Worm (Caenorhabditis elegans) whole organism, mixed stage, embryonic: ENCODE data around the gene T20G5.13.
A peak's percentile ranks its signal among the peaks of the same experiment; 100 is the strongest.

Source experiments
- M03D4.4 ChIP-seq: sonication (generic microtip); optimal IDR thresholded peaks from 2 replicates; lab custom pipeline; 2017; ENCODE audit warnings: mild to moderate bottlenecking, missing genetic modification characterization, missing compliant biosample characterization
- bed-3 ChIP-seq: fragments of 200-800 bp; sonication (Bioruptor generic); optimal IDR thresholded peaks from 3 replicates; lab custom pipeline; 2018; ENCODE audit warnings: mild to moderate bottlenecking, missing genetic modification characterization, moderate library complexity, missing compliant biosample characterization
- blmp-1 ChIP-seq: fragments of 150-350 bp; optimal IDR thresholded peaks from 2 replicates; lab custom pipeline; 2014; ENCODE audit warnings: missing biosample characterization, missing genetic modification characterization
- ceh-39 ChIP-seq: fragments of 150-350 bp; optimal IDR thresholded peaks from 2 replicates; lab custom pipeline; 2014; ENCODE audit warnings: missing biosample characterization, missing genetic modification characterization
- ceh-43 ChIP-seq: fragments of 200-800 bp; sonication (Bioruptor generic); optimal IDR thresholded peaks from 2 replicates; lab custom pipeline; 2018; ENCODE audit warnings: mild to moderate bottlenecking, missing genetic modification characterization, moderate library complexity, missing compliant biosample characterization
- ceh-83 ChIP-seq: fragments of 200-800 bp; sonication (Bioruptor generic); optimal IDR thresholded peaks from 2 replicates; lab custom pipeline; 2018; ENCODE audit warnings: mild to moderate bottlenecking, missing genetic modification characterization, missing compliant biosample characterization
- ces-1 ChIP-seq: fragments of 150-350 bp; optimal IDR thresholded peaks from 2 replicates; lab custom pipeline; 2014; ENCODE audit warnings: missing biosample characterization, missing genetic modification reagents, missing genetic modification characterization
- drap-1 ChIP-seq: fragments of 200-800 bp; sonication (Bioruptor generic); optimal IDR thresholded peaks from 3 replicates; lab custom pipeline; 2018; ENCODE audit warnings: mild to moderate bottlenecking, missing genetic modification characterization, missing compliant biosample characterization
- elt-1 ChIP-seq: sonication (generic microtip); optimal IDR thresholded peaks from 2 replicates; lab custom pipeline; 2017; ENCODE audit warnings: missing genetic modification characterization, mild to moderate bottlenecking, missing compliant biosample characterization, antibody characterized with exemption, moderate library complexity, borderline replicate concordance; ENCODE audit not compliant: insufficient read depth
- elt-3 ChIP-seq: fragments of 150-350 bp; optimal IDR thresholded peaks from 2 replicates; lab custom pipeline; 2014; ENCODE audit warnings: missing biosample characterization, missing genetic modification characterization
- ham-2 ChIP-seq: fragments of 200-800 bp; sonication (Bioruptor generic); optimal IDR thresholded peaks from 2 replicates; lab custom pipeline; 2018; ENCODE audit warnings: mild to moderate bottlenecking, missing genetic modification characterization, missing compliant biosample characterization
- lin-13 ChIP-seq: fragments of 150-350 bp; optimal IDR thresholded peaks from 2 replicates; lab custom pipeline; 2014; ENCODE audit warnings: missing biosample characterization, missing genetic modification characterization
- lin-32 ChIP-seq: fragments of 200-800 bp; sonication (Bioruptor generic); optimal IDR thresholded peaks from 2 replicates; lab custom pipeline; 2018; ENCODE audit warnings: mild to moderate bottlenecking, missing genetic modification characterization, missing compliant biosample characterization
- lsy-2 ChIP-seq: fragments of 150-350 bp; optimal IDR thresholded peaks from 2 replicates; lab custom pipeline; 2014; ENCODE audit warnings: missing biosample characterization, missing genetic modification characterization
- mab-5 ChIP-seq: fragments of 150-350 bp; optimal IDR thresholded peaks from 2 replicates; lab custom pipeline; 2014; ENCODE audit warnings: missing biosample characterization, missing genetic modification characterization
- mls-2 ChIP-seq: sonication (generic microtip); optimal IDR thresholded peaks from 2 replicates; lab custom pipeline; 2016; ENCODE audit warnings: mild to moderate bottlenecking, missing genetic modification characterization, moderate library complexity, missing compliant biosample characterization
- nhr-2 ChIP-seq: fragments of 150-350 bp; optimal IDR thresholded peaks from 2 replicates; lab custom pipeline; 2014; ENCODE audit warnings: missing biosample characterization, missing genetic modification characterization
- nhr-237 ChIP-seq: fragments of 150-350 bp; optimal IDR thresholded peaks from 2 replicates; lab custom pipeline; 2014; ENCODE audit warnings: missing biosample characterization, missing genetic modification characterization
- nhr-28 ChIP-seq: fragments of 150-350 bp; optimal IDR thresholded peaks from 2 replicates; lab custom pipeline; 2014; ENCODE audit warnings: missing biosample characterization, missing genetic modification characterization
- nhr-76 ChIP-seq: sonication (generic microtip); optimal IDR thresholded peaks from 2 replicates; lab custom pipeline; 2017; ENCODE audit warnings: missing biosample characterization, missing genetic modification characterization
- pha-4 ChIP-seq: fragments of 150-350 bp; optimal IDR thresholded peaks from 2 replicates; lab custom pipeline; 2018; ENCODE audit warnings: missing biosample characterization, missing genetic modification reagents, missing genetic modification characterization
- sem-2 ChIP-seq: fragments of 200-800 bp; sonication (Bioruptor generic); optimal IDR thresholded peaks from 2 replicates; lab custom pipeline; 2018; ENCODE audit warnings: mild to moderate bottlenecking, missing genetic modification characterization, missing compliant biosample characterization
- snpc-4 ChIP-seq: fragments of 150-350 bp; optimal IDR thresholded peaks from 2 replicates; lab custom pipeline; 2014; ENCODE audit warnings: missing biosample characterization, missing genetic modification characterization
- tbx-8 ChIP-seq: fragments of 200-800 bp; sonication (Bioruptor generic); optimal IDR thresholded peaks from 2 replicates; lab custom pipeline; 2018; ENCODE audit warnings: mild to moderate bottlenecking, missing genetic modification characterization, moderate library complexity, missing compliant biosample characterization
- unc-120 ChIP-seq: sonication (generic microtip); optimal IDR thresholded peaks from 2 replicates; lab custom pipeline; 2017; ENCODE audit warnings: missing genetic modification characterization, missing compliant biosample characterization; ENCODE audit not compliant: poor library complexity, severe bottlenecking
- unc-39 ChIP-seq: fragments of 150-350 bp; optimal IDR thresholded peaks from 2 replicates; lab custom pipeline; 2014; ENCODE audit warnings: missing biosample characterization, missing genetic modification characterization
- unc-62 ChIP-seq: fragments of 150-350 bp; optimal IDR thresholded peaks from 2 replicates; lab custom pipeline; 2014; ENCODE audit warnings: missing biosample characterization, missing genetic modification reagents, missing genetic modification characterization
- zip-8 ChIP-seq: fragments of 150-350 bp; optimal IDR thresholded peaks from 2 replicates; lab custom pipeline; 2014; ENCODE audit warnings: missing biosample characterization, missing genetic modification characterization
- ztf-11 ChIP-seq: fragments of 150-350 bp; optimal IDR thresholded peaks from 2 replicates; lab custom pipeline; 2014; ENCODE audit warnings: missing biosample characterization, missing genetic modification characterization

Gene T20G5.13

ce11 chrIII:10170265-10170664 is 30.9 kb downstream of the T20G5.13 start:
- TF ChIP-seq ztf-11 = no peak
- no peak for TF ChIP-seq ceh-39
- no peak for TF ChIP-seq bed-3
- no peak for TF ChIP-seq M03D4.4 (tag; lab: Kevin White, UChicago)
- TF ChIP-seq ceh-83 = no peak
- TF ChIP-seq blmp-1 (tag; lab: Kevin White, UChicago) = no peak
- TF ChIP-seq sem-2 = no peak
- TF ChIP-seq mls-2 (tag; lab: Kevin White, UChicago) = no peak
- TF ChIP-seq mab-5 (tag; lab: Kevin White, UChicago) = no peak

ce11 chrIII:10160385-10160784 is 40.8 kb downstream of the T20G5.13 start, which contains the start of the genes K08E5.5 and mua-3:
Gene K08E5.5 (minus strand): TSS chrIII:10160485.
Gene mua-3 (plus strand): TSS chrIII:10160697.
- TF ChIP-seq lsy-2 (tag; lab: Kevin White, UChicago) (no peak), unc-39 (tag; lab: Kevin White, UChicago) (no peak), mab-5 (tag; lab: Kevin White, UChicago) (no peak), nhr-76 (tag; lab: Kevin White, UChicago) (no peak), tbx-8 (GFP tag; lab: Kevin White, UChicago) (no peak), nhr-2 (tag; lab: Kevin White, UChicago) (no peak), ceh-83 (no peak), unc-120 (tag; lab: Kevin White, UChicago) (no peak), ztf-11 (no peak), ham-2 (GFP tag; lab: Kevin White, UChicago) (no peak), pha-4 (no peak), elt-1 (tag; lab: Kevin White, UChicago) (no peak), sem-2 (no peak), drap-1 (GFP tag; lab: Kevin White, UChicago) (no peak), mls-2 (tag; lab: Kevin White, UChicago) (no peak), lin-32 (GFP tag; lab: Kevin White, UChicago) (no peak), zip-8 (tag; lab: Kevin White, UChicago) (no peak), ceh-43 (GFP tag; lab: Kevin White, UChicago) (no peak), ceh-39 (no peak), nhr-28 (no peak)
- TF ChIP-seq, all 35 proteins: peak for 0

ce11 chrIII:10156269-10156668 is 44.9 kb downstream of the T20G5.13 start:
- TF ChIP-seq ces-1 (GFP tag; lab: Kevin White, UChicago) = no peak

ce11 chrIII:10154993-10155392 is 46.1 kb downstream of the T20G5.13 start:
- TF ChIP-seq mab-5 (tag; lab: Kevin White, UChicago) (no peak), lin-32 (GFP tag; lab: Kevin White, UChicago) (no peak), unc-120 (tag; lab: Kevin White, UChicago) (no peak), ceh-43 (GFP tag; lab: Kevin White, UChicago) (no peak), nhr-237 (tag; lab: Kevin White, UChicago) (no peak), unc-62 (GFP tag; lab: Kevin White, UChicago) (no peak), nhr-76 (tag; lab: Kevin White, UChicago) (no peak), bed-3 (no peak), nhr-2 (tag; lab: Kevin White, UChicago) (no peak), blmp-1 (tag; lab: Kevin White, UChicago) (no peak), nhr-28 (no peak), ceh-39 (no peak), lsy-2 (tag; lab: Kevin White, UChicago) (no peak), mls-2 (tag; lab: Kevin White, UChicago) (no peak), snpc-4 (tag; lab: Kevin White, UChicago) (no peak)

- TF ChIP-seq sem-2 (no peak), ces-1 (GFP tag; lab: Kevin White, UChicago) (peak; percentile 84)
Measured at ce11 chrIII:10153003-10153402, 48.1 kb downstream of the T20G5.13 start.

- TF ChIP-seq elt-1 (tag; lab: Kevin White, UChicago) = no peak
- no peak for TF ChIP-seq elt-3 (tag; lab: Kevin White, UChicago)
- no peak for TF ChIP-seq nhr-2 (tag; lab: Kevin White, UChicago)
- TF ChIP-seq bed-3 = no peak
- no peak for TF ChIP-seq lin-32 (GFP tag; lab: Kevin White, UChicago)
- no peak for TF ChIP-seq unc-39 (tag; lab: Kevin White, UChicago)
- no peak for TF ChIP-seq drap-1 (GFP tag; lab: Kevin White, UChicago)
- no peak for TF ChIP-seq ces-1 (GFP tag; lab: Kevin White, UChicago)
- no peak for TF ChIP-seq lin-13 (tag; lab: Kevin White, UChicago)
- TF ChIP-seq nhr-237 (tag; lab: Kevin White, UChicago) = no peak
Measured at ce11 chrIII:10152495-10152894, 48.6 kb downstream of the T20G5.13 start, which contains the start of gene nac-3. Gene nac-3 (plus strand): TSS chrIII:10152795.
